Worm (Caenorhabditis elegans) whole organism, L3 larva: ENCODE results near the gene F47E1.1.
A peak's percentile ranks its signal among the peaks of the same experiment; 100 is the strongest.

ENCODE experiments used
- R02D3.7 ChIP-seq: fragments of 150-350 bp; optimal IDR thresholded peaks from 2 replicates; lab custom pipeline; 2014; ENCODE audit warnings: missing biosample characterization, missing genetic modification characterization
- aly-2 ChIP-seq: fragments of 150-350 bp; optimal IDR thresholded peaks from 2 replicates; lab custom pipeline; 2014; ENCODE audit warnings: missing biosample characterization, missing genetic modification characterization
- ama-1 ChIP-seq: fragments of 150-350 bp; optimal IDR thresholded peaks from 2 replicates; lab custom pipeline; 2018
- ceh-16 ChIP-seq: sonication (generic microtip); optimal IDR thresholded peaks from 2 replicates; lab custom pipeline; 2017; ENCODE audit warnings: missing biosample characterization, missing genetic modification characterization
- ceh-82 ChIP-seq: fragments of 150-350 bp; optimal IDR thresholded peaks from 2 replicates; lab custom pipeline; 2014; ENCODE audit warnings: missing biosample characterization, missing genetic modification characterization
- ceh-9 ChIP-seq: sonication (generic microtip); optimal IDR thresholded peaks from 2 replicates; lab custom pipeline; 2018; ENCODE audit warnings: missing biosample characterization, missing genetic modification characterization
- egl-27 ChIP-seq: sonication (generic microtip); optimal IDR thresholded peaks from 4 replicates; lab custom pipeline; 2017; ENCODE audit warnings: missing biosample characterization, missing genetic modification reagents, missing genetic modification characterization
- egl-5 ChIP-seq: fragments of 150-350 bp; optimal IDR thresholded peaks from 2 replicates; lab custom pipeline; 2017; ENCODE audit warnings: missing biosample characterization, missing genetic modification reagents, missing genetic modification characterization, inconsistent platforms
- elt-1 ChIP-seq: fragments of 150-350 bp; optimal IDR thresholded peaks from 2 replicates; lab custom pipeline; 2014; ENCODE audit warnings: missing biosample characterization, missing genetic modification characterization
- elt-2 ChIP-seq: sonication (generic microtip); optimal IDR thresholded peaks from 2 replicates; lab custom pipeline; 2016; ENCODE audit warnings: missing genetic modification reagents, mild to moderate bottlenecking, missing genetic modification characterization, missing compliant biosample characterization
- elt-3 ChIP-seq, 3 experiments: fragments of 150-350 bp in 1 of 3; sonication (generic microtip) in 2 of 3; optimal IDR thresholded peaks; 2 replicates in 2 of 3; 4 replicates in 1 of 3; lab custom pipeline; 2014 to 2017; ENCODE audit warnings: missing biosample characterization in 3 of 3, missing genetic modification characterization in 3 of 3
- eor-1 ChIP-seq, 2 experiments: fragments of 150-350 bp; optimal IDR thresholded peaks; 2 replicates each; lab custom pipeline; 2014 to 2018; ENCODE audit warnings: missing biosample characterization in 2 of 2, missing genetic modification characterization in 2 of 2
- fkh-10 ChIP-seq: sonication (generic microtip); optimal IDR thresholded peaks from 2 replicates; lab custom pipeline; 2017; ENCODE audit warnings: missing biosample characterization, missing genetic modification reagents, missing genetic modification characterization
- fkh-2 ChIP-seq: fragments of 150-350 bp; optimal IDR thresholded peaks from 2 replicates; lab custom pipeline; 2014; ENCODE audit warnings: missing biosample characterization, missing genetic modification reagents, missing genetic modification characterization
- fos-1 ChIP-seq: fragments of 150-350 bp; optimal IDR thresholded peaks from 2 replicates; lab custom pipeline; 2014; ENCODE audit warnings: missing biosample characterization, missing genetic modification characterization
- hmg-11 ChIP-seq: sonication (generic microtip); optimal IDR thresholded peaks from 2 replicates; lab custom pipeline; 2016; ENCODE audit warnings: missing genetic modification characterization, missing compliant biosample characterization
- jun-1 ChIP-seq: fragments of 150-350 bp; optimal IDR thresholded peaks from 2 replicates; lab custom pipeline; 2014; ENCODE audit warnings: missing biosample characterization, missing genetic modification reagents, missing genetic modification characterization
- lin-39 ChIP-seq: fragments of 150-350 bp; optimal IDR thresholded peaks from 2 replicates; lab custom pipeline; 2018; ENCODE audit warnings: missing biosample characterization, missing genetic modification reagents, missing genetic modification characterization
- lsy-12 ChIP-seq: sonication (generic microtip); optimal IDR thresholded peaks from 2 replicates; lab custom pipeline; 2016; ENCODE audit warnings: mild to moderate bottlenecking, missing genetic modification characterization, missing compliant biosample characterization
- mml-1 ChIP-seq: fragments of 150-350 bp; sonication (generic microtip); optimal IDR thresholded peaks from 3 replicates; lab custom pipeline; 2014; ENCODE audit warnings: missing biosample characterization, missing genetic modification characterization
- nfya-1 ChIP-seq: sonication (generic microtip); optimal IDR thresholded peaks from 2 replicates; lab custom pipeline; 2017; ENCODE audit warnings: missing genetic modification characterization, mild to moderate bottlenecking, missing compliant biosample characterization, antibody characterized with exemption, moderate library complexity; ENCODE audit not compliant: insufficient read depth
- nhr-12 ChIP-seq: fragments of 150-350 bp; optimal IDR thresholded peaks from 2 replicates; lab custom pipeline; 2014; ENCODE audit warnings: missing biosample characterization, missing genetic modification characterization
- nhr-23 ChIP-seq: fragments of 150-350 bp; optimal IDR thresholded peaks from 2 replicates; lab custom pipeline; 2014; ENCODE audit warnings: missing biosample characterization, missing genetic modification reagents, missing genetic modification characterization
- nhr-237 ChIP-seq: fragments of 150-350 bp; optimal IDR thresholded peaks from 2 replicates; lab custom pipeline; 2014; ENCODE audit warnings: missing biosample characterization, missing genetic modification characterization
- nhr-25 ChIP-seq: sonication (generic microtip); optimal IDR thresholded peaks from 2 replicates; lab custom pipeline; 2017; ENCODE audit warnings: missing biosample characterization, missing genetic modification characterization
- nhr-43 ChIP-seq: sonication (generic microtip); optimal IDR thresholded peaks from 2 replicates; lab custom pipeline; 2016; ENCODE audit warnings: mild to moderate bottlenecking, missing genetic modification characterization, missing compliant biosample characterization; ENCODE audit not compliant: poor library complexity, severe bottlenecking
- nhr-76 ChIP-seq: fragments of 150-350 bp; sonication (generic microtip); optimal IDR thresholded peaks from 5 replicates; lab custom pipeline; 2014; ENCODE audit warnings: missing biosample characterization, missing genetic modification characterization
- nhr-77 ChIP-seq: fragments of 150-350 bp; optimal IDR thresholded peaks from 2 replicates; lab custom pipeline; 2014; ENCODE audit warnings: missing biosample characterization, missing genetic modification characterization
- pha-4 ChIP-seq: fragments of 150-350 bp; optimal IDR thresholded peaks from 2 replicates; lab custom pipeline; 2014; ENCODE audit warnings: missing biosample characterization, missing genetic modification reagents, missing genetic modification characterization
- sea-2 ChIP-seq: fragments of 150-350 bp; sonication (generic microtip); optimal IDR thresholded peaks from 4 replicates; lab custom pipeline; 2014; ENCODE audit warnings: missing biosample characterization, missing genetic modification reagents, missing genetic modification characterization
- skn-1 ChIP-seq: fragments of 150-350 bp; optimal IDR thresholded peaks from 2 replicates; lab custom pipeline; 2014; ENCODE audit warnings: missing biosample characterization, missing genetic modification characterization
- snpc-4 ChIP-seq: fragments of 150-350 bp; optimal IDR thresholded peaks from 2 replicates; lab custom pipeline; 2014; ENCODE audit warnings: missing biosample characterization, missing genetic modification characterization
- tbx-2 ChIP-seq: sonication (generic microtip); optimal IDR thresholded peaks from 2 replicates; lab custom pipeline; 2016; ENCODE audit warnings: mild to moderate bottlenecking, missing genetic modification characterization, missing compliant biosample characterization
- unc-62 ChIP-seq: fragments of 150-350 bp; sonication (generic microtip); optimal IDR thresholded peaks from 4 replicates; lab custom pipeline; 2014; ENCODE audit warnings: missing biosample characterization, missing genetic modification reagents, missing genetic modification characterization
- zag-1 ChIP-seq: fragments of 150-350 bp; optimal IDR thresholded peaks from 2 replicates; lab custom pipeline; 2014; ENCODE audit warnings: missing biosample characterization, missing genetic modification characterization
- ztf-11 ChIP-seq: fragments of 150-350 bp; optimal IDR thresholded peaks from 2 replicates; lab custom pipeline; 2014; ENCODE audit warnings: missing biosample characterization, missing genetic modification characterization
- ztf-4 ChIP-seq: fragments of 150-350 bp; optimal IDR thresholded peaks from 2 replicates; lab custom pipeline; 2014; ENCODE audit warnings: missing biosample characterization, missing genetic modification characterization

F47E1.1 gene

DNA sequence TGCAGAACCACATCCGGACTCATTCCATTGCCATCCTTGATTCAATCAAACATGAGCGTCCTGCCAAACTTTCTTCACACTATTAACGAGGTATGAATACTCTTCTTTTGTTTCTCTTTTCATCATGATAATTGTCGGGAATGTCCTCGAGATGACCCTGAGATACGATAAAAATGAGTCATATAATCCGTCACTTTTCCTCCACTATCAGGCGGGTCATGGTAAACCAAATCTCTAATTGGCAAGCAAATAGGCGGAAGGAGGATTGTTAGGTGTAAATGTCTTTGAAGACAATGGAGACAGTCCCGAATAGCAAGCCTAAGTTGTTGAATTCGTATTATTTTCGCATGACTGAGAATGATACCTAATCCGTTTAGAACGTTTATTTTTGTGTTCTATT, 11.6 kb downstream of the F47E1.1 start:
- TF ChIP-seq snpc-4 (no peak), ama-1 (lab: Kevin White, UChicago) (no peak), fkh-10 (GFP tag; lab: Kevin White, UChicago) (no peak), nhr-76 (tag; lab: Kevin White, UChicago) (no peak), ceh-82 (tag; lab: Kevin White, UChicago) (no peak), fkh-2 (tag; lab: Kevin White, UChicago) (no peak), R02D3.7 (tag; lab: Kevin White, UChicago) (no peak), nhr-12 (no peak), nhr-23 (tag; lab: Kevin White, UChicago) (no peak), egl-27 (no peak), nhr-237 (no peak), elt-3 (tag; optimal IDR thresholded peaks at IDR 0.05; lab: Kevin White, UChicago) (no peak), mml-1 (tag; lab: Kevin White, UChicago) (no peak), egl-5 (tag; lab: Kevin White, UChicago) (no peak), ztf-11 (tag; lab: Kevin White, UChicago) (no peak)

ce11 chrX:9089536-9089935, 12.6 kb downstream of the F47E1.1 start:
- TF ChIP-seq ztf-4 (no peak), sea-2 (GFP tag; lab: Kevin White, UChicago) (no peak), pha-4 (tag; lab: Kevin White, UChicago) (no peak), egl-27 (no peak), nhr-12 (no peak), nfya-1 (tag; lab: Kevin White, UChicago) (no peak)

DNA sequence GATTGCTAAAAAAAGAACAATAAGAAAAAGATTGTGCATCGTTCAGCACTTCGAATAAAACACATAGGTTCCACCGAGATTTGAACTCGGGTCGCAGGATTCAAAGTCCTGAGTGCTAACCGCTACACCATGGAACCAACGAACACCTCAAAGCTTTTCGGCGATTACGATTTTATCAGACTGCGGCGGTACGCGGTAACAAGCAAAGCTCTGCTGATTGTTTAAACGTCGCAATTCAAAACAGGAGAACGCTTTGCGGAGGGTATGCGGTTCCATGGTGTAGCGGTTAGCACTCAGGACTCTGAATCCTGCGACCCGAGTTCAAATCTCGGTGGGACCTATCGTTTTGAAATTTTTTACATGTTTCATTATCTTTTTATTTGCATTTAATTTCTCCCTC, 13.6 kb downstream of the F47E1.1 start:
- TF ChIP-seq elt-2 (tag; lab: Kevin White, UChicago) (peak; percentile 26), nhr-43 (tag; lab: Kevin White, UChicago) (peak; percentile 35), pha-4 (tag; lab: Kevin White, UChicago) (peak; percentile 5), nfya-1 (tag; lab: Kevin White, UChicago) (peak; percentile 8)

- peak; percentile 15 for TF ChIP-seq egl-5 (tag; lab: Kevin White, UChicago)
- no peak for TF ChIP-seq fos-1 (tag; lab: Kevin White, UChicago)
- TF ChIP-seq jun-1 (tag; lab: Kevin White, UChicago): peak; percentile 12
- TF ChIP-seq elt-1: peak; percentile 43
- TF ChIP-seq lsy-12 (tag; lab: Kevin White, UChicago): peak; percentile 60
- peak; percentile 16 for TF ChIP-seq R02D3.7 (tag; lab: Kevin White, UChicago)
- peak; percentile 75 for TF ChIP-seq hmg-11
- TF ChIP-seq sea-2 (GFP tag; lab: Kevin White, UChicago): no peak
- peak; percentile 5 for TF ChIP-seq nhr-77
- peak in 1 of 2 experiments; percentile 36 for TF ChIP-seq eor-1 (tag; optimal IDR thresholded peaks at IDR 0.05; lab: Kevin White, UChicago)
- TF ChIP-seq skn-1 (tag; lab: Kevin White, UChicago): no peak
- peak; percentile 49 for TF ChIP-seq nhr-25 (tag; lab: Kevin White, UChicago)
- TF ChIP-seq ceh-16 (tag; lab: Kevin White, UChicago): peak; percentile 35
- peak; percentile 3 for TF ChIP-seq snpc-4
- TF ChIP-seq lin-39 (tag; lab: Kevin White, UChicago): peak; percentile 68
- peak; percentile 50 for TF ChIP-seq ceh-82 (tag; lab: Kevin White, UChicago)
- no peak for TF ChIP-seq mml-1 (tag; lab: Kevin White, UChicago)
- no peak for TF ChIP-seq ceh-9
- TF ChIP-seq nhr-43 (tag; lab: Kevin White, UChicago): peak; percentile 70
- TF ChIP-seq pha-4 (tag; lab: Kevin White, UChicago): peak; percentile 6
- TF ChIP-seq nfya-1 (tag; lab: Kevin White, UChicago): peak; percentile 38
- TF ChIP-seq tbx-2 (tag; lab: Kevin White, UChicago): peak; percentile 52
- peak; percentile 39 for TF ChIP-seq elt-2 (tag; lab: Kevin White, UChicago)
- no peak for TF ChIP-seq aly-2 (tag; lab: Kevin White, UChicago)
- TF ChIP-seq unc-62 (GFP tag; lab: Kevin White, UChicago): no peak
- TF ChIP-seq elt-3 (tag; optimal IDR thresholded peaks at IDR 0.05; lab: Kevin White, UChicago): peak in 1 of 3 experiments; percentile 51
- TF ChIP-seq fkh-2 (tag; lab: Kevin White, UChicago): no peak
- no peak for TF ChIP-seq zag-1 (tag; lab: Kevin White, UChicago)
- TF ChIP-seq ztf-4: peak; percentile 10
These were observed 14.4 kb downstream of the F47E1.1 start for ce11 chrX:9091380-9091779.
